Worm (Caenorhabditis elegans): ENCODE measurements around the gene Y9C12A.1.

The Y9C12A.1 gene

ce11 chrX:655884-656283 is 26.7 kb downstream of the Y9C12A.1 start, which contains the start of gene lpr-7:
Gene lpr-7, plus strand, starts transcription at chrX:656184.
- no peak for TF ChIP-seq pes-1 (GFP tag; IDR thresholded peaks at IDR 0.05)
- no peak for TF ChIP-seq F13C5.2 (tag; optimal IDR thresholded peaks at IDR 0.05)
- TF ChIP-seq hmbx-1 (tag; optimal IDR thresholded peaks at IDR 0.05) = no peak
- no peak for TF ChIP-seq sea-1 (GFP tag; conservative IDR thresholded peaks at IDR 0.05)
- no peak for TF ChIP-seq scrt-1 (GFP tag; IDR thresholded peaks at IDR 0.05)
- no peak for TF ChIP-seq ceh-36 (tag; optimal IDR thresholded peaks at IDR 0.05)
- no peak for TF ChIP-seq ceh-13 (GFP tag; optimal IDR thresholded peaks at IDR 0.05)
- TF ChIP-seq tbx-11 (GFP tag; IDR thresholded peaks at IDR 0.05) = no peak
- no peak for TF ChIP-seq hmg-4 (GFP tag; optimal IDR thresholded peaks at IDR 0.05)
- no peak for TF ChIP-seq tbx-37 (GFP tag; conservative IDR thresholded peaks at IDR 0.05)
- TF ChIP-seq flt-1 (GFP tag; IDR thresholded peaks at IDR 0.05) = no peak
- TF ChIP-seq tra-4 (tag; optimal IDR thresholded peaks at IDR 0.05) = no peak
- TF ChIP-seq aly-1 (tag; optimal IDR thresholded peaks at IDR 0.05) = no peak
- no peak for TF ChIP-seq B0310.2 (tag; optimal IDR thresholded peaks at IDR 0.05)
- no peak for TF ChIP-seq ets-7 (tag; optimal IDR thresholded peaks at IDR 0.05)
- no peak for TF ChIP-seq ama-1 (optimal IDR thresholded peaks at IDR 0.05)
- TF ChIP-seq hnd-1 (tag; optimal IDR thresholded peaks at IDR 0.05) = no peak

ce11 chrX:654804-655203 is 27.8 kb downstream of the Y9C12A.1 start, which contains the start of gene ifc-2:
Gene ifc-2, minus strand, starts transcription at chrX:654904.
- TF ChIP-seq tbx-37 (GFP tag; conservative IDR thresholded peaks at IDR 0.05) (no peak), ets-7 (tag; optimal IDR thresholded peaks at IDR 0.05) (no peak), hnd-1 (tag; optimal IDR thresholded peaks at IDR 0.05) (no peak), ceh-36 (tag; optimal IDR thresholded peaks at IDR 0.05) (no peak), ceh-13 (GFP tag; optimal IDR thresholded peaks at IDR 0.05) (no peak), tbx-11 (GFP tag; IDR thresholded peaks at IDR 0.05) (no peak), ama-1 (optimal IDR thresholded peaks at IDR 0.05) (no peak), B0310.2 (tag; optimal IDR thresholded peaks at IDR 0.05) (no peak), pes-1 (GFP tag; IDR thresholded peaks at IDR 0.05) (no peak), aly-1 (tag; optimal IDR thresholded peaks at IDR 0.05) (no peak), sea-1 (GFP tag; conservative IDR thresholded peaks at IDR 0.05) (no peak), flt-1 (GFP tag; IDR thresholded peaks at IDR 0.05) (no peak), F13C5.2 (tag; optimal IDR thresholded peaks at IDR 0.05) (no peak), hmbx-1 (tag; optimal IDR thresholded peaks at IDR 0.05) (no peak), scrt-1 (GFP tag; IDR thresholded peaks at IDR 0.05) (no peak)

- no peak for TF ChIP-seq ama-1 (optimal IDR thresholded peaks at IDR 0.05)
- TF ChIP-seq hmbx-1 (tag; optimal IDR thresholded peaks at IDR 0.05) = no peak
- no peak for TF ChIP-seq ets-7 (tag; optimal IDR thresholded peaks at IDR 0.05)
- no peak for TF ChIP-seq B0310.2 (tag; optimal IDR thresholded peaks at IDR 0.05)
- no peak for TF ChIP-seq F13C5.2 (tag; optimal IDR thresholded peaks at IDR 0.05)
Measured at ce11 chrX:651616-652015, 31.0 kb downstream of the Y9C12A.1 start.

ce11 chrX:646493-646892 is 36.1 kb downstream of the Y9C12A.1 start:
- TF ChIP-seq aly-1 (tag; optimal IDR thresholded peaks at IDR 0.05) (no peak), B0310.2 (tag; optimal IDR thresholded peaks at IDR 0.05) (no peak), pes-1 (GFP tag; IDR thresholded peaks at IDR 0.05) (no peak), hmg-4 (GFP tag; optimal IDR thresholded peaks at IDR 0.05) (no peak), sea-1 (GFP tag; conservative IDR thresholded peaks at IDR 0.05) (no peak), tbx-11 (GFP tag; IDR thresholded peaks at IDR 0.05) (no peak), ceh-13 (GFP tag; optimal IDR thresholded peaks at IDR 0.05) (no peak), F13C5.2 (tag; optimal IDR thresholded peaks at IDR 0.05) (no peak), flt-1 (GFP tag; IDR thresholded peaks at IDR 0.05) (no peak), hmbx-1 (tag; optimal IDR thresholded peaks at IDR 0.05) (no peak), ceh-36 (tag; optimal IDR thresholded peaks at IDR 0.05) (no peak), ama-1 (optimal IDR thresholded peaks at IDR 0.05) (no peak), tbx-37 (GFP tag; conservative IDR thresholded peaks at IDR 0.05) (no peak), ets-7 (tag; optimal IDR thresholded peaks at IDR 0.05) (no peak), tra-4 (tag; optimal IDR thresholded peaks at IDR 0.05) (no peak), scrt-1 (GFP tag; IDR thresholded peaks at IDR 0.05) (no peak)

- TF ChIP-seq flt-1 (GFP tag; IDR thresholded peaks at IDR 0.05) (no peak), ets-7 (tag; optimal IDR thresholded peaks at IDR 0.05) (no peak), tbx-11 (GFP tag; IDR thresholded peaks at IDR 0.05) (no peak), scrt-1 (GFP tag; IDR thresholded peaks at IDR 0.05) (no peak), hmbx-1 (tag; optimal IDR thresholded peaks at IDR 0.05) (no peak), hnd-1 (tag; optimal IDR thresholded peaks at IDR 0.05) (no peak), sea-1 (GFP tag; conservative IDR thresholded peaks at IDR 0.05) (no peak), hmg-4 (GFP tag; optimal IDR thresholded peaks at IDR 0.05) (no peak), ceh-13 (GFP tag; optimal IDR thresholded peaks at IDR 0.05) (no peak), ama-1 (optimal IDR thresholded peaks at IDR 0.05) (no peak), F13C5.2 (tag; optimal IDR thresholded peaks at IDR 0.05) (no peak), pes-1 (GFP tag; IDR thresholded peaks at IDR 0.05) (no peak), tra-4 (tag; optimal IDR thresholded peaks at IDR 0.05) (no peak)
Measured at ce11 chrX:645589-645988, 37.0 kb downstream of the Y9C12A.1 start.

ce11 chrX:642817-643216 is 39.8 kb downstream of the Y9C12A.1 start:
- TF ChIP-seq tra-4 (tag; optimal IDR thresholded peaks at IDR 0.05) = no peak
- no peak for TF ChIP-seq F13C5.2 (tag; optimal IDR thresholded peaks at IDR 0.05)

- no peak for TF ChIP-seq sea-1 (GFP tag; conservative IDR thresholded peaks at IDR 0.05)
- no peak for TF ChIP-seq ceh-36 (tag; optimal IDR thresholded peaks at IDR 0.05)
- TF ChIP-seq pes-1 (GFP tag; IDR thresholded peaks at IDR 0.05) = no peak
- no peak for TF ChIP-seq ets-7 (tag; optimal IDR thresholded peaks at IDR 0.05)
- TF ChIP-seq flt-1 (GFP tag; IDR thresholded peaks at IDR 0.05) = no peak
- TF ChIP-seq B0310.2 (tag; optimal IDR thresholded peaks at IDR 0.05) = no peak
- TF ChIP-seq tbx-11 (GFP tag; IDR thresholded peaks at IDR 0.05) = no peak
- TF ChIP-seq ceh-13 (GFP tag; optimal IDR thresholded peaks at IDR 0.05) = no peak
- TF ChIP-seq scrt-1 (GFP tag; IDR thresholded peaks at IDR 0.05) = no peak
- TF ChIP-seq tra-4 (tag; optimal IDR thresholded peaks at IDR 0.05) = no peak
- no peak for TF ChIP-seq ama-1 (optimal IDR thresholded peaks at IDR 0.05)
Measured at ce11 chrX:641440-641839, 41.2 kb downstream of the Y9C12A.1 start, which contains the start of gene M6.11. Gene M6.11, minus strand, starts transcription at chrX:641540.

- no peak for TF ChIP-seq scrt-1 (GFP tag; IDR thresholded peaks at IDR 0.05)
- no peak for TF ChIP-seq ceh-13 (GFP tag; optimal IDR thresholded peaks at IDR 0.05)
- TF ChIP-seq tbx-11 (GFP tag; IDR thresholded peaks at IDR 0.05) = no peak
- TF ChIP-seq pes-1 (GFP tag; IDR thresholded peaks at IDR 0.05) = no peak
- TF ChIP-seq ceh-36 (tag; optimal IDR thresholded peaks at IDR 0.05) = no peak
- no peak for TF ChIP-seq hmg-4 (GFP tag; optimal IDR thresholded peaks at IDR 0.05)
- no peak for TF ChIP-seq hnd-1 (tag; optimal IDR thresholded peaks at IDR 0.05)
- no peak for TF ChIP-seq hmbx-1 (tag; optimal IDR thresholded peaks at IDR 0.05)
- no peak for TF ChIP-seq tbx-37 (GFP tag; conservative IDR thresholded peaks at IDR 0.05)
- no peak for TF ChIP-seq ets-7 (tag; optimal IDR thresholded peaks at IDR 0.05)
- TF ChIP-seq tra-4 (tag; optimal IDR thresholded peaks at IDR 0.05) = no peak
- TF ChIP-seq F13C5.2 (tag; optimal IDR thresholded peaks at IDR 0.05) = no peak
- TF ChIP-seq sea-1 (GFP tag; conservative IDR thresholded peaks at IDR 0.05) = no peak
- TF ChIP-seq ama-1 (optimal IDR thresholded peaks at IDR 0.05) = no peak
- TF ChIP-seq aly-1 (tag; optimal IDR thresholded peaks at IDR 0.05) = no peak
- TF ChIP-seq flt-1 (GFP tag; IDR thresholded peaks at IDR 0.05) = no peak
Measured at ce11 chrX:637588-637987, 45.0 kb downstream of the Y9C12A.1 start.
